Worm (Caenorhabditis elegans): ENCODE measurements around the gene srx-135.
A peak's percentile ranks its signal among the peaks of the same experiment; 100 is the strongest.

srx-135 gene

ce11 chrV:13908916-13909176 lies 49.8 kb downstream of the srx-135 start, which contains the start of gene C06B3.6:
C06B3.6 (minus strand) TSS chrV:13908967.
- peak; percentile 1; the same call in 1 of the 2 replicates for TF ChIP-seq ceh-88 (GFP tag; IDR thresholded peaks at IDR 0.05)
- TF ChIP-seq mab-9 (GFP tag; IDR thresholded peaks at IDR 0.05): no peak
- no peak for TF ChIP-seq nhr-237 (tag; optimal IDR thresholded peaks at IDR 0.05)
- no peak for TF ChIP-seq F16B12.6 (tag; optimal IDR thresholded peaks at IDR 0.05)
- TF ChIP-seq ceh-82 (tag; optimal IDR thresholded peaks at IDR 0.05): no peak
- no peak for TF ChIP-seq dsc-1 (tag; optimal IDR thresholded peaks at IDR 0.05)
- no peak for TF ChIP-seq tbx-2 (tag; optimal IDR thresholded peaks at IDR 0.05)

- TF ChIP-seq zag-1 (tag; optimal IDR thresholded peaks at IDR 0.05): no peak
- TF ChIP-seq mep-1 (tag; optimal IDR thresholded peaks at IDR 0.05): peak; percentile 88
- TF ChIP-seq zip-4 (GFP tag; optimal IDR thresholded peaks at IDR 0.05): peak; percentile 98
- peak; percentile 61 for TF ChIP-seq sox-4 (tag; optimal IDR thresholded peaks at IDR 0.05)
- TF ChIP-seq nhr-47 (tag; optimal IDR thresholded peaks at IDR 0.05): peak; percentile 83
- no peak for TF ChIP-seq aly-2 (tag; optimal IDR thresholded peaks at IDR 0.05)
- peak; percentile 84 for TF ChIP-seq skn-1 (tag; optimal IDR thresholded peaks at IDR 0.05)
- TF ChIP-seq lsy-2 (tag; optimal IDR thresholded peaks at IDR 0.05): peak; percentile 74 to 85
- peak; percentile 90 for TF ChIP-seq fkh-8 (tag; optimal IDR thresholded peaks at IDR 0.05)
- TF ChIP-seq dpl-1 (GFP tag; optimal IDR thresholded peaks at IDR 0.05): peak; percentile 45 to 54 (median 52)
- TF ChIP-seq C16A3.4 (tag; optimal IDR thresholded peaks at IDR 0.05): peak; percentile 90
- peak; percentile 36 to 54 for TF ChIP-seq efl-1 (optimal IDR thresholded peaks at IDR 0.05)
- TF ChIP-seq efl-1 (GFP tag; optimal IDR thresholded peaks at IDR 0.05 in 1 of 2): peak; percentile 26 to 87
- no peak for TF ChIP-seq nhr-28 (tag; optimal IDR thresholded peaks at IDR 0.05)
- TF ChIP-seq blmp-1 (tag; optimal IDR thresholded peaks at IDR 0.05): peak; percentile 89
- TF ChIP-seq fos-1 (tag; optimal IDR thresholded peaks at IDR 0.05): peak; percentile 62
- TF ChIP-seq alr-1 (tag; optimal IDR thresholded peaks at IDR 0.05; ENCODE audit: borderline replicate concordance): no peak
- peak; percentile 85 for TF ChIP-seq elt-2 (tag; optimal IDR thresholded peaks at IDR 0.05)
- peak; percentile 97 for TF ChIP-seq nhr-85 (tag)
- peak; percentile 75 for TF ChIP-seq tbx-2 (tag; optimal IDR thresholded peaks at IDR 0.05)
- TF ChIP-seq efl-3 (GFP tag; optimal IDR thresholded peaks at IDR 0.05): no peak
- peak; percentile 95 for TF ChIP-seq lin-14 (GFP tag; optimal IDR thresholded peaks at IDR 0.05)
- peak; percentile 94 for TF ChIP-seq nhr-20 (tag; optimal IDR thresholded peaks at IDR 0.05)
- peak; percentile 96 for TF ChIP-seq unc-130 (tag; optimal IDR thresholded peaks at IDR 0.05)
- TF ChIP-seq ceh-82 (tag; optimal IDR thresholded peaks at IDR 0.05): peak in 2 of 3 experiments; percentile 40 to 52
- TF ChIP-seq mab-9 (GFP tag; IDR thresholded peaks at IDR 0.05): no peak
- TF ChIP-seq ets-5 (GFP tag; IDR thresholded peaks at IDR 0.05): no peak
- no peak for TF ChIP-seq hpl-2 (GFP tag; optimal IDR thresholded peaks at IDR 0.05)
- TF ChIP-seq vab-15 (tag; optimal IDR thresholded peaks at IDR 0.05): peak; percentile 100
- no peak for TF ChIP-seq F16B12.6 (tag; optimal IDR thresholded peaks at IDR 0.05)
- peak; percentile 66 for TF ChIP-seq ama-1 (optimal IDR thresholded peaks at IDR 0.05)
- peak; percentile 89 for TF ChIP-seq xbp-1 (tag; optimal IDR thresholded peaks at IDR 0.05)
- TF ChIP-seq ceh-8 (GFP tag; optimal IDR thresholded peaks at IDR 0.05): no peak
- peak; percentile 84 for TF ChIP-seq dsc-1 (tag; optimal IDR thresholded peaks at IDR 0.05)
- no peak for TF ChIP-seq egl-13 (tag; optimal IDR thresholded peaks at IDR 0.05)
- TF ChIP-seq pag-3 (tag; optimal IDR thresholded peaks at IDR 0.05; ENCODE audit: borderline replicate concordance, insufficient read depth): no peak
- no peak for TF ChIP-seq tlp-1 (tag; optimal IDR thresholded peaks at IDR 0.05)
- TF ChIP-seq irx-1 (tag; optimal IDR thresholded peaks at IDR 0.05): peak; percentile 63
- peak; percentile 97 for TF ChIP-seq nhr-71 (tag; optimal IDR thresholded peaks at IDR 0.05)
- no peak for TF ChIP-seq ceh-63 (GFP tag; optimal IDR thresholded peaks at IDR 0.05)
- TF ChIP-seq nhr-90 (tag; optimal IDR thresholded peaks at IDR 0.05; ENCODE audit: poor library complexity): peak; percentile 83
- no peak for TF ChIP-seq egl-27 (tag; optimal IDR thresholded peaks at IDR 0.05)
- TF ChIP-seq Y116A8C.19 (tag; optimal IDR thresholded peaks at IDR 0.05; ENCODE audit: borderline replicate concordance): no peak
- TF ChIP-seq fkh-10 (GFP tag; optimal IDR thresholded peaks at IDR 0.05): no peak
- peak; percentile 64 to 90 for TF ChIP-seq lin-35 (GFP tag; optimal IDR thresholded peaks at IDR 0.05)
- peak; percentile 66 for TF ChIP-seq swsn-7 (tag; optimal IDR thresholded peaks at IDR 0.05)
- TF ChIP-seq jun-1 (tag; optimal IDR thresholded peaks at IDR 0.05): peak; percentile 73
- no peak for TF ChIP-seq hlh-4 (tag; optimal IDR thresholded peaks at IDR 0.05)
- TF ChIP-seq grh-1 (GFP tag; IDR thresholded peaks at IDR 0.05): no peak
These were observed 50.4 kb downstream of the srx-135 start, which contains the start of gene C06B3.7 for ce11 chrV:13909400-13909799. C06B3.7 (plus strand) TSS chrV:13909686.
